Fruit fly (Drosophila melanogaster) whole organism, embryonic: Measurements from ENCODE around the gene brv3.
A peak's percentile ranks its signal among the peaks of the same experiment; 100 is the strongest.

Experiments used
- B-H1 ChIP-seq: fragments of 200-800 bp; sonication (Bioruptor generic); IDR thresholded peaks from 3 replicates; pipeline ENCODE4 v1.3.6; 2022; ENCODE audit warnings: missing biosample characterization, missing genetic modification characterization
- C15 ChIP-seq: fragments of 200-800 bp; sonication (Bioruptor generic); IDR thresholded peaks from 3 replicates; pipeline ENCODE4 v1.3.6; 2022; ENCODE audit warnings: missing biosample characterization, missing genetic modification characterization
- CG10543 ChIP-seq: fragments of 200-800 bp; sonication (Bioruptor generic); optimal IDR thresholded peaks from 3 replicates; lab custom pipeline; 2017; ENCODE audit warnings: missing biosample characterization, mild to moderate bottlenecking, missing genetic modification characterization, moderate library complexity
- CG11504 ChIP-seq: fragments of 200-800 bp; sonication (Bioruptor generic); optimal IDR thresholded peaks from 3 replicates; lab custom pipeline; 2019; ENCODE audit warnings: missing biosample characterization, mild to moderate bottlenecking, missing genetic modification characterization, moderate library complexity
- CG12299 ChIP-seq: fragments of 200-800 bp; sonication (Bioruptor generic); optimal IDR thresholded peaks from 2 replicates; lab custom pipeline; 2018; ENCODE audit warnings: missing biosample characterization, mild to moderate bottlenecking, missing genetic modification characterization
- CG12942 ChIP-seq: fragments of 200-800 bp; sonication (Bioruptor generic); optimal IDR thresholded peaks from 3 replicates; lab custom pipeline; 2016; ENCODE audit warnings: missing biosample characterization, missing genetic modification characterization
- CG13296 ChIP-seq: fragments of 200-800 bp; sonication (Bioruptor generic); optimal IDR thresholded peaks from 3 replicates; lab custom pipeline; 2018; ENCODE audit warnings: missing biosample characterization, mild to moderate bottlenecking, missing genetic modification characterization
- CG15011 ChIP-seq: fragments of 200-800 bp; sonication (Bioruptor generic); optimal IDR thresholded peaks from 3 replicates; lab custom pipeline; 2018; ENCODE audit warnings: missing biosample characterization, mild to moderate bottlenecking, missing genetic modification characterization
- CG15696 ChIP-seq: fragments of 200-800 bp; sonication (Bioruptor generic); optimal IDR thresholded peaks from 2 replicates; lab custom pipeline; 2019; ENCODE audit warnings: missing biosample characterization, mild to moderate bottlenecking, missing genetic modification characterization, moderate library complexity
- CG1602 ChIP-seq: fragments of 200-800 bp; sonication (Bioruptor generic); optimal IDR thresholded peaks from 3 replicates; lab custom pipeline; 2016; ENCODE audit warnings: missing biosample characterization, missing genetic modification characterization
- CG1603 ChIP-seq: fragments of 200-800 bp; sonication (Bioruptor generic); optimal IDR thresholded peaks from 2 replicates; lab custom pipeline; 2019; ENCODE audit warnings: missing biosample characterization, mild to moderate bottlenecking, missing genetic modification characterization, moderate library complexity
- CG18764 ChIP-seq: fragments of 200-800 bp; sonication (Bioruptor generic); optimal IDR thresholded peaks from 3 replicates; lab custom pipeline; 2016; ENCODE audit warnings: missing biosample characterization, missing genetic modification characterization
- CG2875 ChIP-seq: fragments of 200-800 bp; sonication (Bioruptor generic); optimal IDR thresholded peaks from 2 replicates; lab custom pipeline; 2017; ENCODE audit warnings: missing biosample characterization, mild to moderate bottlenecking, missing genetic modification characterization, missing genetic modification reagents
- CG31388 ChIP-seq: fragments of 200-800 bp; sonication (Bioruptor generic); optimal IDR thresholded peaks from 2 replicates; lab custom pipeline; 2016; ENCODE audit warnings: missing biosample characterization, missing genetic modification characterization
- CG34376 ChIP-seq: fragments of 200-800 bp; sonication (Bioruptor generic); optimal IDR thresholded peaks from 2 replicates; lab custom pipeline; 2018; ENCODE audit warnings: missing biosample characterization, mild to moderate bottlenecking, missing genetic modification characterization
- CG4282 ChIP-seq: fragments of 200-800 bp; sonication (Bioruptor generic); optimal IDR thresholded peaks from 2 replicates; lab custom pipeline; 2016; ENCODE audit warnings: missing biosample characterization, missing genetic modification characterization
- CG4820 ChIP-seq: fragments of 200-800 bp; sonication (Bioruptor generic); optimal IDR thresholded peaks from 3 replicates; lab custom pipeline; 2016; ENCODE audit warnings: missing biosample characterization, missing genetic modification characterization
- CG6272 ChIP-seq: fragments of 200-800 bp; sonication (Bioruptor generic); IDR thresholded peaks from 2 replicates; pipeline ENCODE4 v1.3.6; 2022; ENCODE audit warnings: missing biosample characterization, missing genetic modification characterization
- CG6791 ChIP-seq: fragments of 200-800 bp; sonication (Bioruptor generic); IDR thresholded peaks from 3 replicates; pipeline ENCODE4 v1.3.6; 2022; ENCODE audit warnings: missing biosample characterization, missing genetic modification characterization; ENCODE audit not compliant: partially characterized antibody
- CTCF ChIP-seq: fragments of 200-800 bp; sonication (Bioruptor generic); optimal IDR thresholded peaks from 2 replicates; lab custom pipeline; 2017; ENCODE audit warnings: missing biosample characterization, mild to moderate bottlenecking, missing genetic modification characterization, moderate library complexity
- Dad ChIP-seq: fragments of 200-800 bp; sonication (Bioruptor generic); optimal IDR thresholded peaks from 3 replicates; lab custom pipeline; 2016; ENCODE audit warnings: missing biosample characterization, missing genetic modification characterization
- Elba2 ChIP-seq: fragments of 200-800 bp; sonication (Bioruptor generic); optimal IDR thresholded peaks from 3 replicates; lab custom pipeline; 2016; ENCODE audit warnings: missing biosample characterization, missing genetic modification characterization
- Fer1 ChIP-seq: fragments of 200-800 bp; sonication (Bioruptor generic); optimal IDR thresholded peaks from 2 replicates; lab custom pipeline; 2017; ENCODE audit warnings: missing biosample characterization, mild to moderate bottlenecking, missing genetic modification characterization
- HLHmδ ChIP-seq: fragments of 200-800 bp; sonication (Bioruptor generic); optimal IDR thresholded peaks from 2 replicates; lab custom pipeline; 2018; ENCODE audit warnings: missing biosample characterization, mild to moderate bottlenecking, missing genetic modification characterization, moderate library complexity
- Hey ChIP-seq: fragments of 200-800 bp; sonication (Bioruptor generic); optimal IDR thresholded peaks from 3 replicates; lab custom pipeline; 2018; ENCODE audit warnings: missing biosample characterization, mild to moderate bottlenecking, missing genetic modification characterization
- NC2α ChIP-seq: fragments of 200-800 bp; sonication (Bioruptor generic); optimal IDR thresholded peaks from 2 replicates; lab custom pipeline; 2016; ENCODE audit warnings: missing biosample characterization, missing genetic modification characterization
- NC2β ChIP-seq: fragments of 200-800 bp; sonication (Bioruptor generic); optimal IDR thresholded peaks from 2 replicates; lab custom pipeline; 2016; ENCODE audit warnings: missing biosample characterization, missing genetic modification characterization
- Optix ChIP-seq: fragments of 200-800 bp; sonication (Bioruptor generic); IDR thresholded peaks from 3 replicates; pipeline ENCODE4 v1.3.6; 2022; ENCODE audit warnings: missing biosample characterization, missing genetic modification characterization
- Poxn ChIP-seq: fragments of 200-800 bp; sonication (Bioruptor generic); IDR thresholded peaks from 2 replicates; pipeline ENCODE4 v1.3.6; 2022; ENCODE audit warnings: missing biosample characterization, missing genetic modification characterization
- Ravus ChIP-seq: fragments of 200-800 bp; sonication (Bioruptor generic); IDR thresholded peaks from 2 replicates; pipeline ENCODE4 v1.3.6; 2022; ENCODE audit warnings: missing biosample characterization, missing genetic modification characterization
- Rfx ChIP-seq: fragments of 200-800 bp; sonication (Bioruptor generic); IDR thresholded peaks from 2 replicates; pipeline ENCODE4 v1.3.6; 2022; ENCODE audit warnings: missing biosample characterization, missing genetic modification characterization
- Sox102F ChIP-seq: fragments of 200-800 bp; sonication (Bioruptor generic); optimal IDR thresholded peaks from 2 replicates; lab custom pipeline; 2018; ENCODE audit warnings: missing biosample characterization, mild to moderate bottlenecking, missing genetic modification characterization, moderate library complexity
- TFAM ChIP-seq: fragments of 200-800 bp; sonication (Bioruptor generic); optimal IDR thresholded peaks from 2 replicates; lab custom pipeline; 2017; ENCODE audit warnings: missing biosample characterization, missing genetic modification characterization, inconsistent platforms
- Taf1 ChIP-seq: fragments of 200-800 bp; sonication (Bioruptor generic); IDR thresholded peaks from 2 replicates; pipeline ENCODE4 v1.3.6; 2022; ENCODE audit warnings: missing biosample characterization, missing genetic modification characterization
- ap ChIP-seq: fragments of 200-800 bp; sonication (Bioruptor generic); IDR thresholded peaks from 2 replicates; pipeline ENCODE4 v1.3.6; 2022; ENCODE audit warnings: missing biosample characterization, missing genetic modification characterization
- chm ChIP-seq: fragments of 200-800 bp; sonication (Bioruptor generic); IDR thresholded peaks from 2 replicates; pipeline ENCODE4 v1.3.6; 2022; ENCODE audit warnings: missing biosample characterization, missing genetic modification characterization
- ci ChIP-seq: fragments of 200-800 bp; sonication (Bioruptor generic); IDR thresholded peaks from 3 replicates; pipeline ENCODE4 v1.3.6; 2022; ENCODE audit warnings: missing biosample characterization, missing genetic modification characterization
- crol ChIP-seq: fragments of 200-800 bp; sonication (Bioruptor generic); IDR thresholded peaks from 2 replicates; pipeline ENCODE4 v1.3.6; 2022; ENCODE audit warnings: missing biosample characterization, missing genetic modification characterization
- danr ChIP-seq: fragments of 200-800 bp; sonication (Bioruptor generic); IDR thresholded peaks from 2 replicates; pipeline ENCODE4 v1.3.6; 2022; ENCODE audit warnings: missing biosample characterization, missing genetic modification characterization
- dati ChIP-seq: fragments of 200-800 bp; sonication (Bioruptor generic); IDR thresholded peaks from 2 replicates; pipeline ENCODE4 v1.3.6; 2022; ENCODE audit warnings: missing biosample characterization, missing genetic modification characterization
- en ChIP-seq: fragments of 200-800 bp; sonication (Bioruptor generic); optimal IDR thresholded peaks from 2 replicates; lab custom pipeline; 2016; ENCODE audit warnings: missing biosample characterization, missing genetic modification characterization
- fd64A ChIP-seq: fragments of 200-800 bp; sonication (Bioruptor generic); optimal IDR thresholded peaks from 3 replicates; lab custom pipeline; 2018; ENCODE audit warnings: missing biosample characterization, mild to moderate bottlenecking, missing genetic modification characterization
- gro ChIP-seq: fragments of 200-800 bp; sonication (Bioruptor generic); optimal IDR thresholded peaks from 2 replicates; lab custom pipeline; 2016; ENCODE audit warnings: missing biosample characterization, missing genetic modification characterization
- gsb ChIP-seq: fragments of 200-800 bp; sonication (Bioruptor generic); IDR thresholded peaks from 2 replicates; pipeline ENCODE4 v1.3.6; 2022; ENCODE audit warnings: missing biosample characterization, missing genetic modification characterization
- her ChIP-seq: fragments of 200-800 bp; sonication (Bioruptor generic); optimal IDR thresholded peaks from 2 replicates; lab custom pipeline; 2016; ENCODE audit warnings: missing biosample characterization, missing genetic modification characterization
- lmd ChIP-seq: fragments of 200-800 bp; sonication (Bioruptor generic); IDR thresholded peaks from 2 replicates; pipeline ENCODE4 v1.3.6; 2022; ENCODE audit warnings: missing biosample characterization, missing genetic modification characterization
- pros ChIP-seq: fragments of 200-800 bp; sonication (Bioruptor generic); optimal IDR thresholded peaks from 3 replicates; lab custom pipeline; 2019; ENCODE audit warnings: missing biosample characterization, mild to moderate bottlenecking, missing genetic modification characterization, moderate library complexity
- scrt ChIP-seq: fragments of 200-800 bp; sonication (Bioruptor generic); optimal IDR thresholded peaks from 2 replicates; lab custom pipeline; 2018; ENCODE audit warnings: missing biosample characterization, mild to moderate bottlenecking, missing genetic modification characterization, moderate library complexity
- seq ChIP-seq: fragments of 200-800 bp; sonication (Bioruptor generic); IDR thresholded peaks from 2 replicates; pipeline ENCODE4 v1.3.6; 2022; ENCODE audit warnings: missing biosample characterization, missing genetic modification characterization
- slou ChIP-seq: fragments of 200-800 bp; sonication (Bioruptor generic); optimal IDR thresholded peaks from 3 replicates; lab custom pipeline; 2016; ENCODE audit warnings: missing biosample characterization, missing genetic modification characterization
- tap ChIP-seq: fragments of 200-800 bp; optimal IDR thresholded peaks from 3 replicates; lab custom pipeline; 2019; ENCODE audit warnings: missing biosample characterization, mild to moderate bottlenecking, missing genetic modification characterization, moderate library complexity
- tin ChIP-seq: fragments of 200-800 bp; sonication (Bioruptor generic); optimal IDR thresholded peaks from 3 replicates; lab custom pipeline; 2016; ENCODE audit warnings: missing biosample characterization, missing genetic modification characterization
- zfh2 ChIP-seq: fragments of 200-800 bp; sonication (Bioruptor generic); optimal IDR thresholded peaks from 2 replicates; lab custom pipeline; 2016; ENCODE audit warnings: missing biosample characterization, missing genetic modification characterization

Gene brv3

DNA sequence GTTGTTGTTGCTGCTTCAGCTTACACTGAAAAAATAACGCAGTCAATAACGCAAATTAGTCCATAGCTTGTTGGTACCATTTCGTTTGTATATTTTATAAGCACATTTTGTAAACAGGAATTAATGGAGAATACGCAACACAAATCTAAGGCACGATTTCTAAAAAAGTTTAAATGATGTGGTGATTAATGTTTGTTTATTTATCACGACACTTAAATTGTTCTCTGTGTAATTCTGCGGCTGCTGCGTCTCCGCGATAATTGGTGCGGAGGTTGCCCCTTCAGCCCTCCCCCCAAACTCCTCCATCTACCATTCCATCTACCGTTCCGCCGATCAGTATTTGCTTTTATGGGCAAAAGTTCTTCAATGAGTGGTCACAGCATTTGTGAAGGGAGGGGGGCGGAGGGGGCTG, 23.1 kb upstream of the brv3 start (continued):
- peak; percentile 57 for TF ChIP-seq ci (GFP tag; lab: Robert Waterston, UW)
- peak; percentile 44 for TF ChIP-seq Dad (GFP tag; lab: Kevin White, UChicago)
- TF ChIP-seq Fer1 (GFP tag; lab: Kevin White, UChicago) = peak; percentile 74
- TF ChIP-seq en (GFP tag; lab: Kevin White, UChicago) = peak; percentile 34
- peak; percentile 22; the same call in 1 of the 2 replicates for TF ChIP-seq danr (GFP tag; lab: Robert Waterston, UW)
- TF ChIP-seq CG31388 (GFP tag; lab: Kevin White, UChicago) = no peak
- peak; percentile 73 for TF ChIP-seq crol (GFP tag; lab: Robert Waterston, UW)
- TF ChIP-seq gro = peak; percentile 50
- peak; percentile 24 for TF ChIP-seq NC2β (GFP tag; lab: Kevin White, UChicago)
- TF ChIP-seq dati = no peak
- no peak for TF ChIP-seq TFAM (GFP tag; lab: Kevin White, UChicago)
- peak; percentile 37 for TF ChIP-seq CTCF
- TF ChIP-seq Elba2 (GFP tag; lab: Kevin White, UChicago) = no peak
- peak; percentile 37 for TF ChIP-seq CG18764
- no peak for TF ChIP-seq NC2α (GFP tag; lab: Kevin White, UChicago)
- no peak for TF ChIP-seq HLHmδ (GFP tag; lab: Kevin White, UChicago)
- TF ChIP-seq zfh2 (GFP tag; lab: Kevin White, UChicago) = peak; percentile 61
- TF ChIP-seq lmd (GFP tag; lab: Robert Waterston, UW) = peak; percentile 50; the same call in 1 of the 2 replicates
- no peak for TF ChIP-seq CG6791 (GFP tag; lab: Robert Waterston, UW)
- peak; percentile 12 for TF ChIP-seq Hey (tag; lab: Kevin White, UChicago)
- TF ChIP-seq chm (GFP tag; lab: Robert Waterston, UW) = peak; percentile 58
- TF ChIP-seq seq = peak; percentile 53; the same call in 1 of the 2 replicates
- peak; percentile 47 for TF ChIP-seq CG12942
- TF ChIP-seq tin = peak; percentile 41
- TF ChIP-seq CG4820 (GFP tag; lab: Kevin White, UChicago) = peak; percentile 49
- TF ChIP-seq CG15011 (GFP tag; lab: Kevin White, UChicago) = peak; percentile 6
- TF ChIP-seq CG12299 (tag; lab: Kevin White, UChicago) = peak; percentile 37
- TF ChIP-seq scrt = peak; percentile 34
- TF ChIP-seq Optix (GFP tag; lab: Robert Waterston, UW) = 0 out of 3 replicates have a peak, but pooled peaks have one; percentile 20
- peak; percentile 42 for TF ChIP-seq her (GFP tag; lab: Kevin White, UChicago)
- TF ChIP-seq B-H1 (GFP tag; lab: Robert Waterston, UW) = peak; percentile 34; the same call in 1 of the 3 replicates
- no peak for TF ChIP-seq pros (GFP tag; lab: Kevin White, UChicago)
- TF ChIP-seq slou (GFP tag; lab: Kevin White, UChicago) = peak; percentile 11
- peak; percentile 43 for TF ChIP-seq CG1602 (GFP tag; lab: Kevin White, UChicago)
- no peak for TF ChIP-seq gsb (GFP tag; lab: Robert Waterston, UW)
- TF ChIP-seq Sox102F (GFP tag; lab: Kevin White, UChicago) = peak; percentile 72
- TF ChIP-seq CG4282 (GFP tag; lab: Kevin White, UChicago) = no peak
- TF ChIP-seq fd64A (GFP tag; lab: Kevin White, UChicago) = no peak
- no peak for TF ChIP-seq C15 (GFP tag; lab: Robert Waterston, UW)
- no peak for TF ChIP-seq Poxn (GFP tag; lab: Robert Waterston, UW)
- no peak for TF ChIP-seq ap (GFP tag; lab: Robert Waterston, UW)
- no peak for TF ChIP-seq CG6272 (GFP tag; lab: Robert Waterston, UW)
- TF ChIP-seq CG1603 = peak; percentile 84
- peak; percentile 80 for TF ChIP-seq CG11504 (tag; lab: Kevin White, UChicago)
- TF ChIP-seq CG10543 (GFP tag; lab: Kevin White, UChicago) = peak; percentile 61
- peak; percentile 73 for TF ChIP-seq Rfx (GFP tag; lab: Robert Waterston, UW)
- no peak for TF ChIP-seq Taf1 (GFP tag; lab: Robert Waterston, UW)
- TF ChIP-seq tap (tag; lab: Kevin White, UChicago) = peak; percentile 40
- TF ChIP-seq Ravus (GFP tag; lab: Robert Waterston, UW) = no peak
- TF ChIP-seq CG13296 (GFP tag; lab: Kevin White, UChicago) = peak; percentile 68
- no peak for TF ChIP-seq CG34376 (GFP tag; lab: Kevin White, UChicago)
- TF ChIP-seq CG2875 = peak; percentile 24
- TF ChIP-seq CG15696 (tag; lab: Kevin White, UChicago) = peak; percentile 0
